Worm (Caenorhabditis elegans): ENCODE measurements around the gene C32D5.12.

Gene C32D5.12

ce11 chrII:6309198-6309597 lies 49.6 kb downstream of the C32D5.12 start, which contains the start of gene glb-10:
Gene glb-10 (minus strand): TSS chrII:6309298.
- TF ChIP-seq hlh-17 (GFP tag; optimal IDR thresholded peaks at IDR 0.05; ENCODE audit: borderline replicate concordance) (no peak), unc-130 (tag; optimal IDR thresholded peaks at IDR 0.05) (no peak), pqm-1 (tag; optimal IDR thresholded peaks at IDR 0.05) (no peak), dpl-1 (GFP tag; optimal IDR thresholded peaks at IDR 0.05) (no peak), xbp-1 (tag; optimal IDR thresholded peaks at IDR 0.05) (no peak), nhr-11 (tag; optimal IDR thresholded peaks at IDR 0.05) (no peak), swsn-7 (tag; optimal IDR thresholded peaks at IDR 0.05) (no peak), isw-1 (GFP tag; IDR thresholded peaks at IDR 0.05) (no peak), skn-1 (tag; optimal IDR thresholded peaks at IDR 0.05) (no peak), pax-3 (tag; optimal IDR thresholded peaks at IDR 0.05) (no peak)

Measured in whole organism, L1 larva.